Fruit fly (Drosophila melanogaster) whole organism, embryonic: ENCODE measurements around the gene CG8292.

Experiments used
- Antp ChIP-seq: fragments of 200-800 bp; sonication (Bioruptor generic); optimal IDR thresholded peaks from 3 replicates; lab custom pipeline; 2016; ENCODE audit warnings: missing biosample characterization, missing genetic modification characterization
- Atf-2 ChIP-seq: fragments of 200-800 bp; sonication (Bioruptor generic); optimal IDR thresholded peaks from 2 replicates; lab custom pipeline; 2016; ENCODE audit warnings: missing biosample characterization, missing genetic modification characterization
- Bdp1 ChIP-seq: fragments of 200-800 bp; sonication (Bioruptor generic); optimal IDR thresholded peaks from 3 replicates; lab custom pipeline; 2016; ENCODE audit warnings: missing biosample characterization, missing genetic modification characterization
- CG10274 ChIP-seq: fragments of 200-800 bp; sonication (Bioruptor generic); optimal IDR thresholded peaks from 3 replicates; lab custom pipeline; 2017; ENCODE audit warnings: missing biosample characterization, mild to moderate bottlenecking, missing genetic modification characterization
- CG10366 ChIP-seq: fragments of 200-800 bp; sonication (Bioruptor generic); IDR thresholded peaks from 2 replicates; pipeline ENCODE4 v1.3.6; 2022; ENCODE audit warnings: missing biosample characterization, missing genetic modification characterization
- CG10979 ChIP-seq: fragments of 200-800 bp; sonication (Bioruptor generic); optimal IDR thresholded peaks from 2 replicates; lab custom pipeline; 2018; ENCODE audit warnings: missing biosample characterization, mild to moderate bottlenecking, missing genetic modification characterization, moderate library complexity
- CG11085 ChIP-seq: fragments of 200-800 bp; sonication (Bioruptor generic); IDR thresholded peaks from 2 replicates; pipeline ENCODE4 v1.3.6; 2022; ENCODE audit warnings: missing biosample characterization, missing genetic modification characterization
- CG11695 ChIP-seq: fragments of 200-800 bp; sonication (Bioruptor generic); IDR thresholded peaks from 3 replicates; pipeline ENCODE4 v1.3.6; 2022; ENCODE audit warnings: missing biosample characterization, missing genetic modification characterization
- CG13775 ChIP-seq: fragments of 200-800 bp; sonication (Bioruptor generic); optimal IDR thresholded peaks from 3 replicates; lab custom pipeline; 2017; ENCODE audit warnings: missing biosample characterization, mild to moderate bottlenecking, missing genetic modification characterization
- CG14050 ChIP-seq: fragments of 200-800 bp; sonication (Bioruptor generic); IDR thresholded peaks from 3 replicates; pipeline ENCODE4 v1.3.6; 2022; ENCODE audit warnings: missing biosample characterization, missing genetic modification characterization
- CG14441 ChIP-seq: fragments of 200-800 bp; sonication (Bioruptor generic); IDR thresholded peaks from 2 replicates; pipeline ENCODE4 v1.3.6; 2022; ENCODE audit warnings: missing biosample characterization, missing genetic modification characterization
- CG15073 ChIP-seq: fragments of 200-800 bp; sonication (Bioruptor generic); optimal IDR thresholded peaks from 2 replicates; lab custom pipeline; 2016; ENCODE audit warnings: missing biosample characterization, missing genetic modification characterization
- CG1603 ChIP-seq: fragments of 200-800 bp; sonication (Bioruptor generic); optimal IDR thresholded peaks from 2 replicates; lab custom pipeline; 2019; ENCODE audit warnings: missing biosample characterization, mild to moderate bottlenecking, missing genetic modification characterization, moderate library complexity
- CG17912 ChIP-seq: fragments of 200-800 bp; sonication (Bioruptor generic); optimal IDR thresholded peaks from 2 replicates; lab custom pipeline; 2018; ENCODE audit warnings: missing biosample characterization, mild to moderate bottlenecking, missing genetic modification characterization
- CG18011 ChIP-seq: fragments of 200-800 bp; sonication (Bioruptor generic); optimal IDR thresholded peaks from 2 replicates; lab custom pipeline; 2017; ENCODE audit warnings: missing biosample characterization, missing genetic modification characterization, mild to moderate bottlenecking, moderate library complexity, missing genotype
- CG2129 ChIP-seq: fragments of 200-800 bp; sonication (Bioruptor generic); IDR thresholded peaks from 2 replicates; pipeline ENCODE4 v1.3.6; 2022; ENCODE audit warnings: missing biosample characterization, missing genetic modification characterization; ENCODE audit not compliant: partially characterized antibody
- CG30403 ChIP-seq: fragments of 200-800 bp; sonication (Bioruptor generic); optimal IDR thresholded peaks from 3 replicates; lab custom pipeline; 2016; ENCODE audit warnings: missing biosample characterization, missing genetic modification characterization
- CG31388 ChIP-seq: fragments of 200-800 bp; sonication (Bioruptor generic); optimal IDR thresholded peaks from 2 replicates; lab custom pipeline; 2016; ENCODE audit warnings: missing biosample characterization, missing genetic modification characterization
- CG4424 ChIP-seq: fragments of 200-800 bp; sonication (Bioruptor generic); optimal IDR thresholded peaks from 3 replicates; lab custom pipeline; 2016; ENCODE audit warnings: missing biosample characterization, missing genetic modification characterization
- CG6175 ChIP-seq: fragments of 200-800 bp; sonication (Bioruptor generic); IDR thresholded peaks from 3 replicates; pipeline ENCODE4 v1.3.6; 2022; ENCODE audit warnings: missing biosample characterization, missing genetic modification characterization
- CG7357 ChIP-seq: fragments of 200-800 bp; sonication (Bioruptor generic); IDR thresholded peaks from 3 replicates; pipeline ENCODE4 v1.3.6; 2022; ENCODE audit warnings: missing biosample characterization, missing genetic modification characterization
- CG8388 ChIP-seq: fragments of 200-800 bp; sonication (Bioruptor generic); optimal IDR thresholded peaks from 2 replicates; lab custom pipeline; 2019; ENCODE audit warnings: missing biosample characterization, mild to moderate bottlenecking, missing genetic modification characterization, moderate library complexity
- CHES-1-like ChIP-seq: fragments of 200-800 bp; sonication (Bioruptor generic); optimal IDR thresholded peaks from 2 replicates; lab custom pipeline; 2016; ENCODE audit warnings: missing biosample characterization, missing genetic modification characterization
- CoRest ChIP-seq: fragments of 200-800 bp; sonication (Bioruptor generic); optimal IDR thresholded peaks from 3 replicates; lab custom pipeline; 2018; ENCODE audit warnings: missing biosample characterization, mild to moderate bottlenecking, missing genetic modification characterization, moderate library complexity
- Ets65A ChIP-seq: fragments of 200-800 bp; sonication (Bioruptor generic); peaks from one replicate; lab custom pipeline; 2016; ENCODE audit warnings: missing biosample characterization, missing genetic modification characterization
- Hr51 ChIP-seq, 2 experiments: fragments of 200-800 bp; sonication (Bioruptor generic); optimal IDR thresholded peaks; 2 replicates in 1 of 2; 3 replicates in 1 of 2; lab custom pipeline; 2016 to 2018; ENCODE audit warnings: missing biosample characterization in 2 of 2, missing genetic modification characterization in 2 of 2, mild to moderate bottlenecking in 1 of 2, moderate library complexity in 1 of 2
- MBD-R2 ChIP-seq: fragments of 200-800 bp; sonication (Bioruptor generic); IDR thresholded peaks from 2 replicates; pipeline ENCODE4 v1.3.6; 2022; ENCODE audit warnings: missing biosample characterization, missing genetic modification characterization
- Med ChIP-seq: fragments of 200-800 bp; sonication (Bioruptor generic); peaks from one replicate; lab custom pipeline; 2016; ENCODE audit warnings: missing biosample characterization, missing genetic modification characterization, mild to moderate bottlenecking, inconsistent platforms, moderate library complexity
- Mrtf ChIP-seq: fragments of 200-800 bp; sonication (Bioruptor generic); IDR thresholded peaks from 3 replicates; pipeline ENCODE4 v1.3.6; 2022; ENCODE audit warnings: missing biosample characterization, missing genetic modification characterization
- Oli ChIP-seq: fragments of 200-800 bp; sonication (Bioruptor generic); optimal IDR thresholded peaks from 2 replicates; lab custom pipeline; 2018; ENCODE audit warnings: missing biosample characterization, mild to moderate bottlenecking, missing genetic modification characterization, moderate library complexity
- bab2 ChIP-seq: fragments of 200-800 bp; sonication (Bioruptor generic); optimal IDR thresholded peaks from 2 replicates; lab custom pipeline; 2016; ENCODE audit warnings: missing biosample characterization, missing genetic modification characterization
- chn ChIP-seq: fragments of 200-800 bp; sonication (Bioruptor generic); optimal IDR thresholded peaks from 2 replicates; lab custom pipeline; 2016; ENCODE audit warnings: missing biosample characterization, missing genetic modification characterization
- ci ChIP-seq: fragments of 200-800 bp; sonication (Bioruptor generic); IDR thresholded peaks from 3 replicates; pipeline ENCODE4 v1.3.6; 2022; ENCODE audit warnings: missing biosample characterization, missing genetic modification characterization
- dati ChIP-seq: fragments of 200-800 bp; sonication (Bioruptor generic); IDR thresholded peaks from 2 replicates; pipeline ENCODE4 v1.3.6; 2022; ENCODE audit warnings: missing biosample characterization, missing genetic modification characterization
- disco-r ChIP-seq: fragments of 200-800 bp; sonication (Bioruptor generic); optimal IDR thresholded peaks from 2 replicates; lab custom pipeline; 2016; ENCODE audit warnings: missing biosample characterization, missing genetic modification characterization
- dmrt11E ChIP-seq: fragments of 200-800 bp; sonication (Bioruptor generic); optimal IDR thresholded peaks from 3 replicates; lab custom pipeline; 2018; ENCODE audit warnings: missing biosample characterization, mild to moderate bottlenecking, missing genetic modification characterization, moderate library complexity
- dysf ChIP-seq: fragments of 200-800 bp; sonication (Bioruptor generic); IDR thresholded peaks from 3 replicates; pipeline ENCODE4 v1.3.6; 2022; ENCODE audit warnings: missing biosample characterization, missing genetic modification characterization
- fd3F ChIP-seq: fragments of 200-800 bp; sonication (Bioruptor generic); optimal IDR thresholded peaks from 2 replicates; lab custom pipeline; 2018; ENCODE audit warnings: missing biosample characterization, mild to moderate bottlenecking, missing genetic modification characterization, moderate library complexity
- gem ChIP-seq: fragments of 200-800 bp; sonication (Bioruptor generic); optimal IDR thresholded peaks from 2 replicates; lab custom pipeline; 2019; ENCODE audit warnings: missing biosample characterization, mild to moderate bottlenecking, missing genetic modification characterization, moderate library complexity
- lbe ChIP-seq: fragments of 200-800 bp; sonication (Bioruptor generic); optimal IDR thresholded peaks from 2 replicates; lab custom pipeline; 2016; ENCODE audit warnings: missing biosample characterization, mild to moderate bottlenecking, missing genetic modification characterization
- mam ChIP-seq: fragments of 200-800 bp; sonication (Bioruptor generic); optimal IDR thresholded peaks from 3 replicates; lab custom pipeline; 2016; ENCODE audit warnings: missing biosample characterization, missing genetic modification characterization
- nerfin-2 ChIP-seq: fragments of 200-800 bp; sonication (Bioruptor generic); IDR thresholded peaks from 2 replicates; pipeline ENCODE4 v1.3.6; 2022; ENCODE audit warnings: missing biosample characterization, missing genetic modification characterization; ENCODE audit not compliant: partially characterized antibody
- onecut ChIP-seq: fragments of 200-800 bp; sonication (Bioruptor generic); IDR thresholded peaks from 2 replicates; pipeline ENCODE4 v1.3.6; 2022; ENCODE audit warnings: missing biosample characterization, missing genetic modification characterization
- pan ChIP-seq, 4 experiments: fragments of >200 bp in 3 of 4; fragments of 200-800 bp in 1 of 4; sonication (Bioruptor generic) in 1 of 4; optimal IDR thresholded peaks in 3 of 4; IDR thresholded peaks in 1 of 4; 2 replicates each; pipeline versions ENCODE4 v1.3.6 to Lab custom; 2017 to 2022; ENCODE audit warnings: missing biosample characterization in 2 of 4, missing genetic modification characterization in 2 of 4, mixed read lengths in 1 of 4
- pho ChIP-seq: fragments of 200-800 bp; sonication (Bioruptor generic); optimal IDR thresholded peaks from 2 replicates; lab custom pipeline; 2016; ENCODE audit warnings: missing biosample characterization, missing genetic modification characterization
- slbo ChIP-seq: fragments of 200-800 bp; sonication (Bioruptor generic); IDR thresholded peaks from 2 replicates; pipeline ENCODE4 v1.3.6; 2022; ENCODE audit warnings: missing biosample characterization, missing genetic modification characterization
- stc ChIP-seq: fragments of 200-800 bp; sonication (Bioruptor generic); IDR thresholded peaks from 2 replicates; pipeline ENCODE4 v1.3.6; 2022; ENCODE audit warnings: missing biosample characterization, missing genetic modification characterization
- unpg ChIP-seq: fragments of 200-800 bp; sonication (Bioruptor generic); optimal IDR thresholded peaks from 3 replicates; lab custom pipeline; 2018; ENCODE audit warnings: missing biosample characterization, mild to moderate bottlenecking, missing genetic modification characterization, moderate library complexity
- vvl ChIP-seq: fragments of 200-800 bp; sonication (Bioruptor generic); IDR thresholded peaks from 2 replicates; pipeline ENCODE4 v1.3.6; 2022; ENCODE audit warnings: missing biosample characterization, missing genetic modification characterization
- zfh2 ChIP-seq: fragments of 200-800 bp; sonication (Bioruptor generic); optimal IDR thresholded peaks from 2 replicates; lab custom pipeline; 2016; ENCODE audit warnings: missing biosample characterization, missing genetic modification characterization

The CG8292 gene

dm6 chr2L:8229628-8230027 lies 11.8 kb upstream of the CG8292 start (continued):
- TF ChIP-seq CG11695 (peak; percentile 44; the same call in 1 of the 3 replicates), CG1603 (tag; lab: Kevin White, UChicago) (peak; percentile 13), Atf-2 (GFP tag; lab: Kevin White, UChicago) (peak; percentile 19), Oli (tag; lab: Kevin White, UChicago) (peak; percentile 31), CG6175 (no peak), mam (GFP tag; lab: Kevin White, UChicago) (peak; percentile 14), CG18011 (GFP tag; lab: Kevin White, UChicago) (no peak), CG15073 (GFP tag; lab: Kevin White, UChicago) (no peak), dati (0 out of 2 replicates have a peak, but pooled peaks have one; percentile 30), MBD-R2 (GFP tag; lab: Robert Waterston, UW) (peak; percentile 11; the same call in 1 of the 2 replicates), CG2129 (GFP tag; lab: Robert Waterston, UW) (no peak), chn (peak; percentile 14), CG13775 (GFP tag; lab: Kevin White, UChicago) (peak; percentile 10), Med (GFP tag; lab: Kevin White, UChicago) (peak; percentile 86), lbe (GFP tag; lab: Kevin White, UChicago) (peak; percentile 42), dmrt11E (tag; lab: Kevin White, UChicago) (peak; percentile 47), CG30403 (GFP tag; lab: Kevin White, UChicago) (peak; percentile 11), stc (GFP tag; lab: Robert Waterston, UW) (peak; percentile 46; the same call in 1 of the 2 replicates), CG7357 (GFP tag; lab: Robert Waterston, UW) (peak; percentile 33; the same call in 1 of the 3 replicates), pho (GFP tag; lab: Kevin White, UChicago) (no peak), disco-r (GFP tag; lab: Kevin White, UChicago) (no peak), CG17912 (GFP tag; lab: Kevin White, UChicago) (no peak), CG4424 (GFP tag; lab: Kevin White, UChicago) (no peak), Hr51 (GFP tag; optimal IDR thresholded peaks at IDR 0.05; lab: Kevin White, UChicago) (peak in 1 of 2 experiments; percentile 35), nerfin-2 (GFP tag; lab: Robert Waterston, UW) (no peak), CG31388 (no peak), CG10979 (tag; lab: Kevin White, UChicago) (peak; percentile 27), CHES-1-like (no peak), pan (optimal IDR thresholded peaks at IDR 0.05; lab: Kevin White, UChicago) (no peak), pan (GFP tag; optimal IDR thresholded peaks at IDR 0.05 in 1 of 2, IDR thresholded peaks at IDR 0.05 in 1 of 2) (peak in 1 of 2 experiments; percentile 69), Mrtf (GFP tag; lab: Robert Waterston, UW) (no peak), Antp (GFP tag; lab: Kevin White, UChicago) (no peak), ci (no peak), unpg (GFP tag; lab: Kevin White, UChicago) (peak; percentile 40), CG14441 (GFP tag; lab: Robert Waterston, UW) (0 out of 2 replicates have a peak, but pooled peaks have one; percentile 10), fd3F (GFP tag; lab: Kevin White, UChicago) (no peak), vvl (GFP tag; lab: Robert Waterston, UW) (peak; percentile 62), slbo (peak; percentile 68), CG11085 (GFP tag; lab: Robert Waterston, UW) (0 out of 2 replicates have a peak, but pooled peaks have one; percentile 14), gem (tag; lab: Kevin White, UChicago) (peak; percentile 56), CG10366 (GFP tag; lab: Robert Waterston, UW) (peak; percentile 31; the same call in 1 of the 2 replicates), CG10274 (no peak), CoRest (tag; lab: Kevin White, UChicago) (peak; percentile 17), dysf (GFP tag; lab: Robert Waterston, UW) (peak; percentile 46; the same call in 1 of the 3 replicates), CG8388 (GFP tag; lab: Kevin White, UChicago) (peak; percentile 7), CG14050 (GFP tag; lab: Robert Waterston, UW) (no peak; the same call in 2 of the 3 replicates), Ets65A (GFP tag; lab: Kevin White, UChicago) (peak; percentile 83), bab2 (GFP tag; lab: Kevin White, UChicago) (no peak), zfh2 (peak; percentile 21), onecut (GFP tag; lab: Robert Waterston, UW) (peak; percentile 24), Bdp1 (GFP tag; lab: Kevin White, UChicago) (no peak)
